Worm (Caenorhabditis elegans) whole organism, late embryonic: ENCODE measurements around the gene F56D2.8.

ENCODE experiments used
- ceh-45 ChIP-seq: fragments of 200-800 bp; sonication (Bioruptor generic); IDR thresholded peaks from 2 replicates; pipeline ENCODE4 v1.3.6; 2022; ENCODE audit warnings: missing genetic modification reagents, missing genetic modification characterization, missing compliant biosample characterization
- ceh-6 ChIP-seq: fragments of 200-800 bp; sonication (Bioruptor generic); optimal IDR thresholded peaks from 2 replicates; lab custom pipeline; 2018; ENCODE audit warnings: mild to moderate bottlenecking, missing genetic modification characterization, missing compliant biosample characterization
- ceh-9 ChIP-seq: sonication (generic microtip); optimal IDR thresholded peaks from 2 replicates; lab custom pipeline; 2016; ENCODE audit warnings: mild to moderate bottlenecking, missing genetic modification characterization, inconsistent platforms, missing compliant biosample characterization
- eyg-1 ChIP-seq: sonication (generic microtip); optimal IDR thresholded peaks from 2 replicates; lab custom pipeline; 2016; ENCODE audit warnings: missing genotype, missing genetic modification characterization, missing compliant biosample characterization
- fax-1 ChIP-seq: sonication (generic microtip); optimal IDR thresholded peaks from 2 replicates; lab custom pipeline; 2016; ENCODE audit warnings: missing genotype, missing genetic modification characterization, missing compliant biosample characterization
- hlh-13 ChIP-seq: fragments of 200-800 bp; sonication (Bioruptor generic); optimal IDR thresholded peaks from 2 replicates; lab custom pipeline; 2018; ENCODE audit warnings: mild to moderate bottlenecking, missing genetic modification characterization, missing compliant biosample characterization
- lim-6 ChIP-seq: sonication (generic microtip); optimal IDR thresholded peaks from 2 replicates; lab custom pipeline; 2016; ENCODE audit warnings: missing genetic modification characterization, missing compliant biosample characterization
- npax-4 ChIP-seq: sonication (generic microtip); optimal IDR thresholded peaks from 2 replicates; lab custom pipeline; 2016; ENCODE audit warnings: missing genetic modification characterization, missing compliant biosample characterization
- pha-4 ChIP-seq: fragments of 150-350 bp; optimal IDR thresholded peaks from 2 replicates; lab custom pipeline; 2018; ENCODE audit warnings: missing biosample characterization, missing genetic modification reagents, missing genetic modification characterization
- unc-86 ChIP-seq: sonication (generic microtip); optimal IDR thresholded peaks from 2 replicates; lab custom pipeline; 2016; ENCODE audit warnings: missing genetic modification characterization, missing compliant biosample characterization
- zip-5 ChIP-seq: sonication (generic microtip); optimal IDR thresholded peaks from 2 replicates; lab custom pipeline; 2016; ENCODE audit warnings: missing genetic modification characterization, missing compliant biosample characterization

DNA sequence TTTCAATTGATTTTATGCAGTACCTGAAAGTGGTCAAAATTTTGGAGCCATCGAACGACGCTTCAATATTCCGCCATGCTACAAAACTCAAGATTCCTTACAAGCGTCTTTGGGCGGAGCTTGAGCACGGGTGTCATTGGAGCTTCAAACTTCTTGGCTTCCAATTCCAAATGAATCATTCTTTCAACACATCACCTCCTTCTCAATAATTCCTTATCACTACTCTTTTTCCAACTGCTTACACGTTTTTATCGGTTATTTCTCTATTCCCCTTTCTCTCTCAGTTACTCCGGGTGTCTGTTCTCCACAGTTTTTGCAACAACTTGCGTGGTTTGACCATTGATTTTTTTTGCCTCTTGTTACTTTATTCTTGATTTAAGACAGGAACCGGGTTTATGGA lies 35.9 kb downstream of the F56D2.8 start, which contains the start of gene F09F7.5:
- TF ChIP-seq lim-6 (tag; lab: Kevin White, UChicago) (no peak), fax-1 (no peak), pha-4 (no peak), zip-5 (tag; lab: Kevin White, UChicago) (no peak), eyg-1 (tag; lab: Kevin White, UChicago) (no peak), ceh-9 (tag; lab: Kevin White, UChicago) (no peak), hlh-13 (GFP tag; lab: Kevin White, UChicago) (no peak), npax-4 (tag; lab: Kevin White, UChicago) (no peak), ceh-45 (GFP tag; lab: Robert Waterston, UW) (no peak), unc-86 (tag; lab: Kevin White, UChicago) (no peak), ceh-6 (GFP tag; lab: Kevin White, UChicago) (no peak)
